Fruit fly (Drosophila melanogaster) whole organism, pupa: Measurements from ENCODE around the gene hydra.

Experiments
- CG12605 ChIP-seq: fragments of 200-800 bp; sonication (Bioruptor generic); IDR thresholded peaks from 2 replicates; pipeline ENCODE4 v1.3.6; 2022; ENCODE audit warnings: missing biosample characterization, missing genetic modification characterization
- CG4496 ChIP-seq: fragments of 200-800 bp; sonication (Bioruptor generic); IDR thresholded peaks from 3 replicates; pipeline ENCODE4 v1.3.6; 2022; ENCODE audit warnings: missing biosample characterization, missing genetic modification characterization
- CG8159 ChIP-seq: fragments of 200-800 bp; sonication (Bioruptor generic); optimal IDR thresholded peaks from 3 replicates; lab custom pipeline; 2018; ENCODE audit warnings: missing biosample characterization, mild to moderate bottlenecking, missing genetic modification characterization, moderate library complexity

DNA sequence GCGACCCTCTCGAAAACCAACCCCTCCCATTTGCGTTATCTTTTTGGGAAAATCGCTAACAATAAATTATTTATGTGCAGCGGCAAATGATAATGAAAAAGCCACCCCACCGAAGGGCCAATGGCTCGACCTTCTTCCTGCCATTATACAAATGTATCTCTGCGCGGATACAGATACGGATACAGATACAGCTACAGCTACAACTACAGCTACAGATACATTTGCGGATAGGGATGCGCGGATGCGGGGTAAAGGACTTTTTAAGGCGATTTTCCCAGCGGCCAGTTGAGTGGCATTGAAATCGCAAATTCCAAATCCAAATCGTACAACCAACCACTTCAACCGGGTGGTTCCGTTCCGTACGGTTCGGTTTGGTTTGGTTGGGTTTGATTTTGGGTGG lies 32.8 kb upstream of the hydra start:
- TF ChIP-seq CG8159 (tag; lab: Kevin White, UChicago) (no peak), CG4496 (GFP tag; lab: Robert Waterston, UW) (no peak), CG12605 (GFP tag; lab: Robert Waterston, UW) (no peak)
